Worm (Caenorhabditis elegans): ENCODE measurements around the gene gpa-13.

ce11 chrV:12749558-12749957, 5.2 kb downstream of the gpa-13 start:
- TF ChIP-seq ztf-11 (tag; optimal IDR thresholded peaks at IDR 0.05): no peak
- TF ChIP-seq mes-2 (tag; optimal IDR thresholded peaks at IDR 0.05; ENCODE audit: poor library complexity, severe bottlenecking): no peak
